Fruit fly (Drosophila melanogaster) whole organism, prepupa: ENCODE results near the gene Eato.
A peak's percentile ranks its signal among the peaks of the same experiment; 100 is the strongest.

Experiments used
- Blimp-1 ChIP-seq: fragments of 200-800 bp; sonication (Bioruptor generic); optimal IDR thresholded peaks from 3 replicates; lab custom pipeline; 2017; ENCODE audit warnings: missing biosample characterization, missing genetic modification characterization, mild to moderate bottlenecking, moderate library complexity, missing genetic modification reagents
- CG10631 ChIP-seq: fragments of 200-800 bp; sonication (Bioruptor generic); optimal IDR thresholded peaks from 2 replicates; lab custom pipeline; 2016; ENCODE audit warnings: missing biosample characterization, missing genetic modification characterization
- CG10669 ChIP-seq: fragments of 200-800 bp; sonication (Bioruptor generic); optimal IDR thresholded peaks from 3 replicates; lab custom pipeline; 2018; ENCODE audit warnings: missing biosample characterization, mild to moderate bottlenecking, missing genetic modification characterization, moderate library complexity
- CG11294 ChIP-seq: fragments of 200-800 bp; sonication (Bioruptor generic); IDR thresholded peaks from 2 replicates; pipeline ENCODE4 v1.3.6; 2022; ENCODE audit warnings: missing biosample characterization, missing genetic modification characterization
- CG11762 ChIP-seq: fragments of 200-800 bp; sonication (Bioruptor generic); optimal IDR thresholded peaks from 3 replicates; lab custom pipeline; 2016; ENCODE audit warnings: missing biosample characterization, missing genetic modification characterization; ENCODE audit not compliant: insufficient read depth
- CG11902 ChIP-seq: fragments of 200-800 bp; sonication (Bioruptor generic); optimal IDR thresholded peaks from 3 replicates; lab custom pipeline; 2016; ENCODE audit warnings: missing biosample characterization, missing genetic modification characterization
- CG1621 ChIP-seq: fragments of 200-800 bp; sonication (Bioruptor generic); optimal IDR thresholded peaks from 3 replicates; lab custom pipeline; 2018; ENCODE audit warnings: missing biosample characterization, mild to moderate bottlenecking, missing genetic modification characterization
- CG16779 ChIP-seq: fragments of 200-800 bp; sonication (Bioruptor generic); optimal IDR thresholded peaks from 3 replicates; lab custom pipeline; 2017; ENCODE audit warnings: missing biosample characterization, mild to moderate bottlenecking, missing genetic modification characterization
- CG3032 ChIP-seq: fragments of 200-800 bp; optimal IDR thresholded peaks from 2 replicates; lab custom pipeline; 2019; ENCODE audit warnings: missing biosample characterization, mild to moderate bottlenecking, missing genetic modification characterization, moderate library complexity
- CG31627 ChIP-seq: fragments of 200-800 bp; sonication (Bioruptor generic); optimal IDR thresholded peaks from 3 replicates; lab custom pipeline; 2016; ENCODE audit warnings: missing biosample characterization, missing genetic modification characterization
- CG32006 ChIP-seq: fragments of 200-800 bp; sonication (Bioruptor generic); optimal IDR thresholded peaks from 3 replicates; lab custom pipeline; 2017; ENCODE audit warnings: missing biosample characterization, mild to moderate bottlenecking, missing genetic modification characterization
- CG34406 ChIP-seq: fragments of 200-800 bp; sonication (Bioruptor generic); optimal IDR thresholded peaks from 3 replicates; lab custom pipeline; 2016; ENCODE audit warnings: missing biosample characterization, missing genetic modification characterization
- CG3919 ChIP-seq: fragments of 200-800 bp; sonication (Bioruptor generic); optimal IDR thresholded peaks from 3 replicates; lab custom pipeline; 2016; ENCODE audit warnings: missing biosample characterization, missing genetic modification characterization
- CG4318 ChIP-seq: fragments of 200-800 bp; sonication (Bioruptor generic); optimal IDR thresholded peaks from 3 replicates; lab custom pipeline; 2017; ENCODE audit warnings: missing biosample characterization, mild to moderate bottlenecking, missing genetic modification characterization
- CG6163 ChIP-seq: fragments of 200-800 bp; sonication (Bioruptor generic); IDR thresholded peaks from 3 replicates; pipeline ENCODE4 v1.3.6; 2022; ENCODE audit warnings: missing biosample characterization, missing genetic modification characterization
- CG6276 ChIP-seq: fragments of 200-800 bp; sonication (Bioruptor generic); optimal IDR thresholded peaks from 2 replicates; lab custom pipeline; 2017; ENCODE audit warnings: missing biosample characterization, mild to moderate bottlenecking, missing genetic modification characterization
- CG6808 ChIP-seq: fragments of 200-800 bp; sonication (Bioruptor generic); optimal IDR thresholded peaks from 3 replicates; lab custom pipeline; 2017; ENCODE audit warnings: missing biosample characterization, missing genetic modification characterization, mild to moderate bottlenecking, moderate library complexity, missing genetic modification reagents
- CG6854 ChIP-seq: fragments of 200-800 bp; sonication (Bioruptor generic); optimal IDR thresholded peaks from 2 replicates; lab custom pipeline; 2017; ENCODE audit warnings: missing biosample characterization, mild to moderate bottlenecking, missing genetic modification characterization
- CG7368 ChIP-seq: fragments of 200-800 bp; sonication (Bioruptor generic); optimal IDR thresholded peaks from 3 replicates; lab custom pipeline; 2016; ENCODE audit warnings: missing biosample characterization, missing genetic modification characterization
- CG8119 ChIP-seq: fragments of 200-800 bp; sonication (Bioruptor generic); IDR thresholded peaks from 3 replicates; pipeline ENCODE4 v1.3.6; 2022; ENCODE audit warnings: missing biosample characterization, missing genetic modification characterization
- CG8319 ChIP-seq: fragments of 200-800 bp; sonication (Bioruptor generic); optimal IDR thresholded peaks from 3 replicates; lab custom pipeline; 2016; ENCODE audit warnings: missing biosample characterization, missing genetic modification characterization
- CG8632 ChIP-seq: fragments of 200-800 bp; sonication (Bioruptor generic); optimal IDR thresholded peaks from 3 replicates; lab custom pipeline; 2016; ENCODE audit warnings: missing biosample characterization, missing genetic modification characterization
- CG9139 ChIP-seq: fragments of 200-800 bp; sonication (Bioruptor generic); optimal IDR thresholded peaks from 3 replicates; lab custom pipeline; 2017; ENCODE audit warnings: missing biosample characterization, mild to moderate bottlenecking, missing genetic modification characterization
- Eip75B ChIP-seq: fragments of 200-800 bp; sonication (Bioruptor generic); optimal IDR thresholded peaks from 3 replicates; lab custom pipeline; 2016; ENCODE audit warnings: missing biosample characterization, missing genetic modification characterization
- Eip78C ChIP-seq: fragments of 200-800 bp; sonication (Bioruptor generic); peaks from one replicate; lab custom pipeline; 2016; ENCODE audit warnings: missing biosample characterization, missing genetic modification characterization
- Eip93F ChIP-seq: fragments of 200-800 bp; sonication (Bioruptor generic); optimal IDR thresholded peaks from 2 replicates; lab custom pipeline; 2016; ENCODE audit warnings: missing biosample characterization, mild to moderate bottlenecking, missing genetic modification characterization
- Ets21C ChIP-seq: fragments of 200-800 bp; sonication (Bioruptor generic); optimal IDR thresholded peaks from 3 replicates; lab custom pipeline; 2016; ENCODE audit warnings: missing biosample characterization, missing genetic modification characterization
- Ets96B ChIP-seq: fragments of 200-800 bp; optimal IDR thresholded peaks from 2 replicates; lab custom pipeline; 2019; ENCODE audit warnings: missing biosample characterization, mild to moderate bottlenecking, missing genetic modification characterization, moderate library complexity
- Gug ChIP-seq: fragments of 200-800 bp; sonication (Bioruptor generic); IDR thresholded peaks from 2 replicates; pipeline ENCODE4 v1.3.6; 2022; ENCODE audit warnings: missing biosample characterization, missing genetic modification characterization
- Hr38 ChIP-seq: sonication (Bioruptor generic); optimal IDR thresholded peaks from 2 replicates; lab custom pipeline; 2016; ENCODE audit warnings: missing biosample characterization, missing genetic modification characterization
- Hr39 ChIP-seq: fragments of 200-800 bp; sonication (Bioruptor generic); optimal IDR thresholded peaks from 2 replicates; lab custom pipeline; 2016; ENCODE audit warnings: missing biosample characterization, missing genetic modification characterization
- Hr4 ChIP-seq: fragments of 200-800 bp; sonication (Bioruptor generic); optimal IDR thresholded peaks from 3 replicates; lab custom pipeline; 2016; ENCODE audit warnings: missing biosample characterization, missing genetic modification characterization
- Lpt ChIP-seq: fragments of 200-800 bp; sonication (Bioruptor generic); optimal IDR thresholded peaks from 3 replicates; lab custom pipeline; 2016; ENCODE audit warnings: missing biosample characterization, missing genetic modification characterization
- Met ChIP-seq: fragments of 200-800 bp; sonication (Bioruptor generic); optimal IDR thresholded peaks from 3 replicates; lab custom pipeline; 2016; ENCODE audit warnings: missing biosample characterization, missing genetic modification characterization
- OdsH ChIP-seq: fragments of 200-800 bp; sonication (Bioruptor generic); optimal IDR thresholded peaks from 3 replicates; lab custom pipeline; 2016; ENCODE audit warnings: missing biosample characterization, missing genetic modification characterization
- Sox15 ChIP-seq: fragments of 200-800 bp; sonication (Bioruptor generic); optimal IDR thresholded peaks from 3 replicates; lab custom pipeline; 2016; ENCODE audit warnings: missing biosample characterization, missing genetic modification characterization
- acj6 ChIP-seq: fragments of 200-800 bp; sonication (Bioruptor generic); optimal IDR thresholded peaks from 3 replicates; lab custom pipeline; 2016; ENCODE audit warnings: missing biosample characterization, missing genetic modification characterization
- cyc ChIP-seq: fragments of 200-800 bp; sonication (Bioruptor generic); optimal IDR thresholded peaks from 3 replicates; lab custom pipeline; 2016; ENCODE audit warnings: missing biosample characterization, missing genetic modification characterization
- dac ChIP-seq: fragments of 200-800 bp; sonication (Bioruptor generic); optimal IDR thresholded peaks from 2 replicates; lab custom pipeline; 2017; ENCODE audit warnings: missing biosample characterization, mild to moderate bottlenecking, missing genetic modification characterization
- dsx ChIP-seq: fragments of 200-800 bp; optimal IDR thresholded peaks from 3 replicates; lab custom pipeline; 2019; ENCODE audit warnings: missing biosample characterization, mild to moderate bottlenecking, missing genetic modification characterization, moderate library complexity; ENCODE audit not compliant: poor library complexity, severe bottlenecking
- eg ChIP-seq: fragments of 200-800 bp; sonication (Bioruptor generic); IDR thresholded peaks from 3 replicates; pipeline ENCODE4 v1.3.6; 2022; ENCODE audit warnings: missing biosample characterization, missing genetic modification characterization
- esn ChIP-seq: fragments of 200-800 bp; sonication (Bioruptor generic); optimal IDR thresholded peaks from 2 replicates; lab custom pipeline; 2016; ENCODE audit warnings: missing biosample characterization, mild to moderate bottlenecking, missing genetic modification characterization, moderate library complexity
- fd59A ChIP-seq: fragments of 200-800 bp; sonication (Bioruptor generic); optimal IDR thresholded peaks from 2 replicates; lab custom pipeline; 2017; ENCODE audit warnings: missing biosample characterization, mild to moderate bottlenecking, missing genetic modification characterization, missing genetic modification reagents
- fd85E ChIP-seq: fragments of 200-800 bp; sonication (Bioruptor generic); optimal IDR thresholded peaks from 3 replicates; lab custom pipeline; 2016; ENCODE audit warnings: missing biosample characterization, missing genetic modification characterization
- lz ChIP-seq: fragments of 200-800 bp; sonication (Bioruptor generic); optimal IDR thresholded peaks from 3 replicates; lab custom pipeline; 2016; ENCODE audit warnings: missing biosample characterization, missing genetic modification characterization
- net ChIP-seq: fragments of 200-800 bp; sonication (Bioruptor generic); optimal IDR thresholded peaks from 3 replicates; lab custom pipeline; 2016; ENCODE audit warnings: missing biosample characterization, missing genetic modification characterization
- pdm3 ChIP-seq: fragments of 200-800 bp; sonication (Bioruptor generic); optimal IDR thresholded peaks from 3 replicates; lab custom pipeline; 2016; ENCODE audit warnings: missing biosample characterization, missing genetic modification characterization
- salr ChIP-seq, 2 experiments: fragments of 200-800 bp; sonication (Bioruptor generic); optimal IDR thresholded peaks; 3 replicates each; lab custom pipeline; 2016 to 2018; ENCODE audit warnings: missing biosample characterization in 2 of 2, missing genetic modification characterization in 2 of 2, mild to moderate bottlenecking in 1 of 2
- spab ChIP-seq: fragments of 200-800 bp; sonication (Bioruptor generic); optimal IDR thresholded peaks from 2 replicates; lab custom pipeline; 2017; ENCODE audit warnings: missing biosample characterization, mild to moderate bottlenecking, missing genetic modification characterization, missing genetic modification reagents
- ss ChIP-seq, 2 experiments: fragments of 200-800 bp; sonication (Bioruptor generic); optimal IDR thresholded peaks; 2 replicates in 1 of 2; 3 replicates in 1 of 2; lab custom pipeline; 2017 to 2018; ENCODE audit warnings: mild to moderate bottlenecking in 2 of 2, missing biosample characterization in 2 of 2, missing genetic modification characterization in 2 of 2, moderate library complexity in 1 of 2
- topi ChIP-seq: fragments of 200-800 bp; sonication (Bioruptor generic); optimal IDR thresholded peaks from 3 replicates; lab custom pipeline; 2016; ENCODE audit warnings: missing biosample characterization, missing genetic modification characterization
- vri ChIP-seq: fragments of 200-800 bp; sonication (Bioruptor generic); optimal IDR thresholded peaks from 3 replicates; lab custom pipeline; 2016; ENCODE audit warnings: missing biosample characterization, mild to moderate bottlenecking, missing genetic modification characterization

Gene Eato

dm6 chr2L:13839744-13840151, 55.9 kb downstream of the Eato start:
- TF ChIP-seq Gug (peak; percentile 80), eg (peak; percentile 89; the same call in 2 of the 3 replicates), esn (peak; percentile 97), CG9139 (no peak), CG6808 (GFP tag; lab: Kevin White, UChicago) (peak; percentile 79), dac (GFP tag; lab: Kevin White, UChicago) (peak; percentile 75), Blimp-1 (peak; percentile 79), Eip75B (GFP tag; lab: Kevin White, UChicago) (peak; percentile 92), CG4318 (GFP tag; lab: Kevin White, UChicago) (peak; percentile 90), CG8632 (GFP tag; lab: Kevin White, UChicago) (peak; percentile 91), topi (GFP tag; lab: Kevin White, UChicago) (peak; percentile 95), net (GFP tag; lab: Kevin White, UChicago) (peak; percentile 92), CG11762 (peak; percentile 88), vri (peak; percentile 77), CG10631 (GFP tag; lab: Kevin White, UChicago) (peak; percentile 88), CG34406 (GFP tag; lab: Kevin White, UChicago) (peak; percentile 90), fd85E (GFP tag; lab: Kevin White, UChicago) (peak; percentile 53), pdm3 (peak; percentile 91), CG6854 (GFP tag; lab: Kevin White, UChicago) (peak; percentile 61), CG31627 (GFP tag; lab: Kevin White, UChicago) (peak; percentile 94), CG32006 (peak; percentile 95), Sox15 (GFP tag; lab: Kevin White, UChicago) (peak; percentile 82), CG3919 (GFP tag; lab: Kevin White, UChicago) (peak; percentile 92), dsx (peak; percentile 82), Ets21C (GFP tag; lab: Kevin White, UChicago) (peak; percentile 88), acj6 (GFP tag; lab: Kevin White, UChicago) (peak; percentile 92), salr (GFP tag; optimal IDR thresholded peaks at IDR 0.05; lab: Kevin White, UChicago) (peak; percentile 15 to 92), Eip78C (GFP tag; lab: Kevin White, UChicago) (peak; percentile 98), CG1621 (tag; lab: Kevin White, UChicago) (peak; percentile 71), Eip93F (GFP tag; lab: Kevin White, UChicago) (peak; percentile 74), Ets96B (tag; lab: Kevin White, UChicago) (peak; percentile 82), CG8319 (GFP tag; lab: Kevin White, UChicago) (peak; percentile 77), spab (GFP tag; lab: Kevin White, UChicago) (peak; percentile 77), CG3032 (tag; lab: Kevin White, UChicago) (peak; percentile 84), Hr4 (GFP tag; lab: Kevin White, UChicago) (peak; percentile 95), CG6163 (GFP tag; lab: Robert Waterston, UW) (peak; percentile 86; the same call in 2 of the 3 replicates), CG10669 (GFP tag; lab: Kevin White, UChicago) (peak; percentile 82), lz (GFP tag; lab: Kevin White, UChicago) (peak; percentile 94), fd59A (peak; percentile 76), ss (GFP tag; optimal IDR thresholded peaks at IDR 0.05; lab: Kevin White, UChicago) (peak in 1 of 2 experiments; percentile 79), CG8119 (GFP tag; lab: Robert Waterston, UW) (peak; percentile 96), CG11294 (GFP tag; lab: Robert Waterston, UW) (peak; percentile 87), Hr38 (GFP tag; lab: Kevin White, UChicago) (no peak), CG11902 (peak; percentile 77), Hr39 (GFP tag; lab: Kevin White, UChicago) (peak; percentile 94), Met (GFP tag; lab: Kevin White, UChicago) (peak; percentile 96), OdsH (GFP tag; lab: Kevin White, UChicago) (peak; percentile 93), CG6276 (GFP tag; lab: Kevin White, UChicago) (peak; percentile 88), cyc (GFP tag; lab: Kevin White, UChicago) (peak; percentile 91), Lpt (peak; percentile 93), CG16779 (peak; percentile 76), CG7368 (GFP tag; lab: Kevin White, UChicago) (peak; percentile 72)
